Fruit fly (Drosophila melanogaster) whole organism, prepupa: ENCODE data around the gene sra.
A peak's percentile ranks its signal among the peaks of the same experiment; 100 is the strongest.

Source experiments
- Blimp-1 ChIP-seq: fragments of 200-800 bp; sonication (Bioruptor generic); optimal IDR thresholded peaks from 3 replicates; lab custom pipeline; 2017; ENCODE audit warnings: missing biosample characterization, missing genetic modification characterization, mild to moderate bottlenecking, moderate library complexity, missing genetic modification reagents
- CG10631 ChIP-seq: fragments of 200-800 bp; sonication (Bioruptor generic); optimal IDR thresholded peaks from 2 replicates; lab custom pipeline; 2016; ENCODE audit warnings: missing biosample characterization, missing genetic modification characterization
- CG10669 ChIP-seq: fragments of 200-800 bp; sonication (Bioruptor generic); optimal IDR thresholded peaks from 3 replicates; lab custom pipeline; 2018; ENCODE audit warnings: missing biosample characterization, mild to moderate bottlenecking, missing genetic modification characterization, moderate library complexity
- CG11294 ChIP-seq: fragments of 200-800 bp; sonication (Bioruptor generic); IDR thresholded peaks from 2 replicates; pipeline ENCODE4 v1.3.6; 2022; ENCODE audit warnings: missing biosample characterization, missing genetic modification characterization
- CG11762 ChIP-seq: fragments of 200-800 bp; sonication (Bioruptor generic); optimal IDR thresholded peaks from 3 replicates; lab custom pipeline; 2016; ENCODE audit warnings: missing biosample characterization, missing genetic modification characterization; ENCODE audit not compliant: insufficient read depth
- CG11902 ChIP-seq: fragments of 200-800 bp; sonication (Bioruptor generic); optimal IDR thresholded peaks from 3 replicates; lab custom pipeline; 2016; ENCODE audit warnings: missing biosample characterization, missing genetic modification characterization
- CG15336 ChIP-seq: fragments of 200-800 bp; sonication (Bioruptor generic); IDR thresholded peaks from 2 replicates; pipeline ENCODE4 v1.3.6; 2022; ENCODE audit warnings: missing biosample characterization, missing genetic modification characterization
- CG1621 ChIP-seq: fragments of 200-800 bp; sonication (Bioruptor generic); optimal IDR thresholded peaks from 3 replicates; lab custom pipeline; 2018; ENCODE audit warnings: missing biosample characterization, mild to moderate bottlenecking, missing genetic modification characterization
- CG16779 ChIP-seq: fragments of 200-800 bp; sonication (Bioruptor generic); optimal IDR thresholded peaks from 3 replicates; lab custom pipeline; 2017; ENCODE audit warnings: missing biosample characterization, mild to moderate bottlenecking, missing genetic modification characterization
- CG3032 ChIP-seq: fragments of 200-800 bp; optimal IDR thresholded peaks from 2 replicates; lab custom pipeline; 2019; ENCODE audit warnings: missing biosample characterization, mild to moderate bottlenecking, missing genetic modification characterization, moderate library complexity
- CG34406 ChIP-seq: fragments of 200-800 bp; sonication (Bioruptor generic); optimal IDR thresholded peaks from 3 replicates; lab custom pipeline; 2016; ENCODE audit warnings: missing biosample characterization, missing genetic modification characterization
- CG3919 ChIP-seq: fragments of 200-800 bp; sonication (Bioruptor generic); optimal IDR thresholded peaks from 3 replicates; lab custom pipeline; 2016; ENCODE audit warnings: missing biosample characterization, missing genetic modification characterization
- CG4318 ChIP-seq: fragments of 200-800 bp; sonication (Bioruptor generic); optimal IDR thresholded peaks from 3 replicates; lab custom pipeline; 2017; ENCODE audit warnings: missing biosample characterization, mild to moderate bottlenecking, missing genetic modification characterization
- CG6163 ChIP-seq: fragments of 200-800 bp; sonication (Bioruptor generic); IDR thresholded peaks from 3 replicates; pipeline ENCODE4 v1.3.6; 2022; ENCODE audit warnings: missing biosample characterization, missing genetic modification characterization
- CG6276 ChIP-seq: fragments of 200-800 bp; sonication (Bioruptor generic); optimal IDR thresholded peaks from 2 replicates; lab custom pipeline; 2017; ENCODE audit warnings: missing biosample characterization, mild to moderate bottlenecking, missing genetic modification characterization
- CG6808 ChIP-seq: fragments of 200-800 bp; sonication (Bioruptor generic); optimal IDR thresholded peaks from 3 replicates; lab custom pipeline; 2017; ENCODE audit warnings: missing biosample characterization, missing genetic modification characterization, mild to moderate bottlenecking, moderate library complexity, missing genetic modification reagents
- CG6854 ChIP-seq: fragments of 200-800 bp; sonication (Bioruptor generic); optimal IDR thresholded peaks from 2 replicates; lab custom pipeline; 2017; ENCODE audit warnings: missing biosample characterization, mild to moderate bottlenecking, missing genetic modification characterization
- CG7368 ChIP-seq: fragments of 200-800 bp; sonication (Bioruptor generic); optimal IDR thresholded peaks from 3 replicates; lab custom pipeline; 2016; ENCODE audit warnings: missing biosample characterization, missing genetic modification characterization
- CG8119 ChIP-seq: fragments of 200-800 bp; sonication (Bioruptor generic); IDR thresholded peaks from 3 replicates; pipeline ENCODE4 v1.3.6; 2022; ENCODE audit warnings: missing biosample characterization, missing genetic modification characterization
- CG8319 ChIP-seq: fragments of 200-800 bp; sonication (Bioruptor generic); optimal IDR thresholded peaks from 3 replicates; lab custom pipeline; 2016; ENCODE audit warnings: missing biosample characterization, missing genetic modification characterization
- CG8632 ChIP-seq: fragments of 200-800 bp; sonication (Bioruptor generic); optimal IDR thresholded peaks from 3 replicates; lab custom pipeline; 2016; ENCODE audit warnings: missing biosample characterization, missing genetic modification characterization
- CG9139 ChIP-seq: fragments of 200-800 bp; sonication (Bioruptor generic); optimal IDR thresholded peaks from 3 replicates; lab custom pipeline; 2017; ENCODE audit warnings: missing biosample characterization, mild to moderate bottlenecking, missing genetic modification characterization
- Eip75B ChIP-seq: fragments of 200-800 bp; sonication (Bioruptor generic); optimal IDR thresholded peaks from 3 replicates; lab custom pipeline; 2016; ENCODE audit warnings: missing biosample characterization, missing genetic modification characterization
- Eip78C ChIP-seq: fragments of 200-800 bp; sonication (Bioruptor generic); peaks from one replicate; lab custom pipeline; 2016; ENCODE audit warnings: missing biosample characterization, missing genetic modification characterization
- Eip93F ChIP-seq: fragments of 200-800 bp; sonication (Bioruptor generic); optimal IDR thresholded peaks from 2 replicates; lab custom pipeline; 2016; ENCODE audit warnings: missing biosample characterization, mild to moderate bottlenecking, missing genetic modification characterization
- Ets21C ChIP-seq: fragments of 200-800 bp; sonication (Bioruptor generic); optimal IDR thresholded peaks from 3 replicates; lab custom pipeline; 2016; ENCODE audit warnings: missing biosample characterization, missing genetic modification characterization
- Ets96B ChIP-seq: fragments of 200-800 bp; optimal IDR thresholded peaks from 2 replicates; lab custom pipeline; 2019; ENCODE audit warnings: missing biosample characterization, mild to moderate bottlenecking, missing genetic modification characterization, moderate library complexity
- Gug ChIP-seq: fragments of 200-800 bp; sonication (Bioruptor generic); IDR thresholded peaks from 2 replicates; pipeline ENCODE4 v1.3.6; 2022; ENCODE audit warnings: missing biosample characterization, missing genetic modification characterization
- Hr38 ChIP-seq: sonication (Bioruptor generic); optimal IDR thresholded peaks from 2 replicates; lab custom pipeline; 2016; ENCODE audit warnings: missing biosample characterization, missing genetic modification characterization
- Hr39 ChIP-seq: fragments of 200-800 bp; sonication (Bioruptor generic); optimal IDR thresholded peaks from 2 replicates; lab custom pipeline; 2016; ENCODE audit warnings: missing biosample characterization, missing genetic modification characterization
- Hr4 ChIP-seq: fragments of 200-800 bp; sonication (Bioruptor generic); optimal IDR thresholded peaks from 3 replicates; lab custom pipeline; 2016; ENCODE audit warnings: missing biosample characterization, missing genetic modification characterization
- Lpt ChIP-seq: fragments of 200-800 bp; sonication (Bioruptor generic); optimal IDR thresholded peaks from 3 replicates; lab custom pipeline; 2016; ENCODE audit warnings: missing biosample characterization, missing genetic modification characterization
- Met ChIP-seq: fragments of 200-800 bp; sonication (Bioruptor generic); optimal IDR thresholded peaks from 3 replicates; lab custom pipeline; 2016; ENCODE audit warnings: missing biosample characterization, missing genetic modification characterization
- OdsH ChIP-seq: fragments of 200-800 bp; sonication (Bioruptor generic); optimal IDR thresholded peaks from 3 replicates; lab custom pipeline; 2016; ENCODE audit warnings: missing biosample characterization, missing genetic modification characterization
- Smox ChIP-seq: fragments of 200-800 bp; sonication (Bioruptor generic); optimal IDR thresholded peaks from 3 replicates; lab custom pipeline; 2016; ENCODE audit warnings: missing biosample characterization, missing genetic modification characterization
- Sox102F ChIP-seq: fragments of 200-800 bp; sonication (Bioruptor generic); optimal IDR thresholded peaks from 2 replicates; lab custom pipeline; 2016; ENCODE audit warnings: missing biosample characterization, mild to moderate bottlenecking, missing genetic modification characterization
- Sox14 ChIP-seq: fragments of 200-800 bp; sonication (Bioruptor generic); optimal IDR thresholded peaks from 3 replicates; lab custom pipeline; 2016; ENCODE audit warnings: missing biosample characterization, missing genetic modification characterization
- Sox15 ChIP-seq: fragments of 200-800 bp; sonication (Bioruptor generic); optimal IDR thresholded peaks from 3 replicates; lab custom pipeline; 2016; ENCODE audit warnings: missing biosample characterization, missing genetic modification characterization
- acj6 ChIP-seq: fragments of 200-800 bp; sonication (Bioruptor generic); optimal IDR thresholded peaks from 3 replicates; lab custom pipeline; 2016; ENCODE audit warnings: missing biosample characterization, missing genetic modification characterization
- dac ChIP-seq: fragments of 200-800 bp; sonication (Bioruptor generic); optimal IDR thresholded peaks from 2 replicates; lab custom pipeline; 2017; ENCODE audit warnings: missing biosample characterization, mild to moderate bottlenecking, missing genetic modification characterization
- dsx ChIP-seq: fragments of 200-800 bp; optimal IDR thresholded peaks from 3 replicates; lab custom pipeline; 2019; ENCODE audit warnings: missing biosample characterization, mild to moderate bottlenecking, missing genetic modification characterization, moderate library complexity; ENCODE audit not compliant: poor library complexity, severe bottlenecking
- esn ChIP-seq: fragments of 200-800 bp; sonication (Bioruptor generic); optimal IDR thresholded peaks from 2 replicates; lab custom pipeline; 2016; ENCODE audit warnings: missing biosample characterization, mild to moderate bottlenecking, missing genetic modification characterization, moderate library complexity
- fd59A ChIP-seq: fragments of 200-800 bp; sonication (Bioruptor generic); optimal IDR thresholded peaks from 2 replicates; lab custom pipeline; 2017; ENCODE audit warnings: missing biosample characterization, mild to moderate bottlenecking, missing genetic modification characterization, missing genetic modification reagents
- fd85E ChIP-seq: fragments of 200-800 bp; sonication (Bioruptor generic); optimal IDR thresholded peaks from 3 replicates; lab custom pipeline; 2016; ENCODE audit warnings: missing biosample characterization, missing genetic modification characterization
- fkh ChIP-seq: fragments of 200-800 bp; sonication (Bioruptor generic); optimal IDR thresholded peaks from 3 replicates; lab custom pipeline; 2017; ENCODE audit warnings: missing biosample characterization, mild to moderate bottlenecking, missing genetic modification characterization, moderate library complexity
- net ChIP-seq: fragments of 200-800 bp; sonication (Bioruptor generic); optimal IDR thresholded peaks from 3 replicates; lab custom pipeline; 2016; ENCODE audit warnings: missing biosample characterization, missing genetic modification characterization
- pdm3 ChIP-seq: fragments of 200-800 bp; sonication (Bioruptor generic); optimal IDR thresholded peaks from 3 replicates; lab custom pipeline; 2016; ENCODE audit warnings: missing biosample characterization, missing genetic modification characterization
- spab ChIP-seq: fragments of 200-800 bp; sonication (Bioruptor generic); optimal IDR thresholded peaks from 2 replicates; lab custom pipeline; 2017; ENCODE audit warnings: missing biosample characterization, mild to moderate bottlenecking, missing genetic modification characterization, missing genetic modification reagents
- ss ChIP-seq, 2 experiments: fragments of 200-800 bp; sonication (Bioruptor generic); optimal IDR thresholded peaks; 2 replicates in 1 of 2; 3 replicates in 1 of 2; lab custom pipeline; 2017 to 2018; ENCODE audit warnings: mild to moderate bottlenecking in 2 of 2, missing biosample characterization in 2 of 2, missing genetic modification characterization in 2 of 2, moderate library complexity in 1 of 2
- svp ChIP-seq: fragments of 200-800 bp; sonication (Bioruptor generic); peaks from one replicate; lab custom pipeline; 2016; ENCODE audit warnings: missing biosample characterization, missing genetic modification characterization
- topi ChIP-seq: fragments of 200-800 bp; sonication (Bioruptor generic); optimal IDR thresholded peaks from 3 replicates; lab custom pipeline; 2016; ENCODE audit warnings: missing biosample characterization, missing genetic modification characterization
- vri ChIP-seq: fragments of 200-800 bp; sonication (Bioruptor generic); optimal IDR thresholded peaks from 3 replicates; lab custom pipeline; 2016; ENCODE audit warnings: missing biosample characterization, mild to moderate bottlenecking, missing genetic modification characterization

Gene sra

dm6 chr3R:16242461-16242934, 55.7 kb downstream of the sra start:
- TF ChIP-seq vri (GFP tag; lab: Kevin White, UChicago) (peak; percentile 100), Sox102F (GFP tag; lab: Kevin White, UChicago) (peak; percentile 57), Met (GFP tag; lab: Kevin White, UChicago) (peak; percentile 47), Smox (GFP tag; lab: Kevin White, UChicago) (no peak), ss (GFP tag; optimal IDR thresholded peaks at IDR 0.05; lab: Kevin White, UChicago) (peak; percentile 71 to 83), Hr38 (no peak), Hr39 (GFP tag; lab: Kevin White, UChicago) (no peak), CG1621 (tag; lab: Kevin White, UChicago) (peak; percentile 79), Sox14 (GFP tag; lab: Kevin White, UChicago) (peak; percentile 85), Ets96B (tag; lab: Kevin White, UChicago) (peak; percentile 9), CG8119 (GFP tag; lab: Robert Waterston, UW) (no peak), CG8319 (GFP tag; lab: Kevin White, UChicago) (no peak), esn (GFP tag; lab: Kevin White, UChicago) (peak; percentile 24), CG15336 (no peak), fkh (GFP tag; lab: Kevin White, UChicago) (peak; percentile 81), topi (GFP tag; lab: Kevin White, UChicago) (peak; percentile 24), Eip75B (peak; percentile 58), Hr4 (no peak), CG6163 (GFP tag; lab: Robert Waterston, UW) (no peak), net (GFP tag; lab: Kevin White, UChicago) (peak; percentile 56), CG9139 (GFP tag; lab: Kevin White, UChicago) (peak; percentile 73), CG11762 (GFP tag; lab: Kevin White, UChicago) (no peak), CG10631 (GFP tag; lab: Kevin White, UChicago) (no peak), CG6276 (GFP tag; lab: Kevin White, UChicago) (no peak), CG11294 (GFP tag; lab: Robert Waterston, UW) (no peak), OdsH (GFP tag; lab: Kevin White, UChicago) (no peak), svp (GFP tag; lab: Kevin White, UChicago) (peak; percentile 93), Eip93F (peak; percentile 29), Lpt (GFP tag; lab: Kevin White, UChicago) (peak; percentile 94), Gug (GFP tag; lab: Robert Waterston, UW) (no peak), Blimp-1 (GFP tag; lab: Kevin White, UChicago) (peak; percentile 27), Sox15 (GFP tag; lab: Kevin White, UChicago) (no peak), acj6 (no peak), Eip78C (GFP tag; lab: Kevin White, UChicago) (peak; percentile 87), CG11902 (no peak), pdm3 (GFP tag; lab: Kevin White, UChicago) (no peak), dsx (GFP tag; lab: Kevin White, UChicago) (peak; percentile 67), fd59A (GFP tag; lab: Kevin White, UChicago) (no peak), CG6808 (peak; percentile 41), CG3919 (GFP tag; lab: Kevin White, UChicago) (peak; percentile 73), CG10669 (GFP tag; lab: Kevin White, UChicago) (peak; percentile 25), CG4318 (no peak), CG34406 (no peak), dac (GFP tag; lab: Kevin White, UChicago) (no peak), fd85E (GFP tag; lab: Kevin White, UChicago) (peak; percentile 8), CG3032 (tag; lab: Kevin White, UChicago) (peak; percentile 22), CG7368 (peak; percentile 64), CG16779 (peak; percentile 80), spab (GFP tag; lab: Kevin White, UChicago) (peak; percentile 6), CG6854 (peak; percentile 91), CG8632 (GFP tag; lab: Kevin White, UChicago) (peak; percentile 29), Ets21C (GFP tag; lab: Kevin White, UChicago) (no peak)
